Worm (Caenorhabditis elegans) whole organism, early embryonic: Measurements from ENCODE around the gene chw-1.

Source experiments
- ama-1 ChIP-seq: fragments of 150-350 bp; optimal IDR thresholded peaks from 2 replicates; lab custom pipeline; 2014
- ceh-36 ChIP-seq: sonication (generic microtip); optimal IDR thresholded peaks from 2 replicates; lab custom pipeline; 2016; ENCODE audit warnings: missing genetic modification characterization, inconsistent platforms, missing compliant biosample characterization
- hmbx-1 ChIP-seq: sonication (generic microtip); optimal IDR thresholded peaks from 2 replicates; lab custom pipeline; 2016; ENCODE audit warnings: mild to moderate bottlenecking, missing genetic modification characterization, missing compliant biosample characterization
- hnd-1 ChIP-seq: sonication (generic microtip); optimal IDR thresholded peaks from 2 replicates; lab custom pipeline; 2016; ENCODE audit warnings: missing genetic modification characterization, missing compliant biosample characterization
- tbx-37 ChIP-seq: fragments of 200-800 bp; sonication (Bioruptor generic); conservative IDR thresholded peaks from 2 replicates; pipeline ENCODE4 v1.3.6; 2022; ENCODE audit warnings: missing genetic modification reagents, missing genetic modification characterization, missing compliant biosample characterization

ce11 chrV:10508855-10509254, 46.8 kb downstream of the chw-1 start, which contains the start of gene C35A5.6:
- TF ChIP-seq ama-1 (lab: Kevin White, UChicago) (no peak), ceh-36 (no peak), hnd-1 (tag; lab: Kevin White, UChicago) (no peak), tbx-37 (GFP tag; lab: Robert Waterston, UW) (no peak), hmbx-1 (tag; lab: Kevin White, UChicago) (no peak)
